Fruit fly (Drosophila melanogaster): ENCODE results near the gene Hyls1.

Gene Hyls1

DNA sequence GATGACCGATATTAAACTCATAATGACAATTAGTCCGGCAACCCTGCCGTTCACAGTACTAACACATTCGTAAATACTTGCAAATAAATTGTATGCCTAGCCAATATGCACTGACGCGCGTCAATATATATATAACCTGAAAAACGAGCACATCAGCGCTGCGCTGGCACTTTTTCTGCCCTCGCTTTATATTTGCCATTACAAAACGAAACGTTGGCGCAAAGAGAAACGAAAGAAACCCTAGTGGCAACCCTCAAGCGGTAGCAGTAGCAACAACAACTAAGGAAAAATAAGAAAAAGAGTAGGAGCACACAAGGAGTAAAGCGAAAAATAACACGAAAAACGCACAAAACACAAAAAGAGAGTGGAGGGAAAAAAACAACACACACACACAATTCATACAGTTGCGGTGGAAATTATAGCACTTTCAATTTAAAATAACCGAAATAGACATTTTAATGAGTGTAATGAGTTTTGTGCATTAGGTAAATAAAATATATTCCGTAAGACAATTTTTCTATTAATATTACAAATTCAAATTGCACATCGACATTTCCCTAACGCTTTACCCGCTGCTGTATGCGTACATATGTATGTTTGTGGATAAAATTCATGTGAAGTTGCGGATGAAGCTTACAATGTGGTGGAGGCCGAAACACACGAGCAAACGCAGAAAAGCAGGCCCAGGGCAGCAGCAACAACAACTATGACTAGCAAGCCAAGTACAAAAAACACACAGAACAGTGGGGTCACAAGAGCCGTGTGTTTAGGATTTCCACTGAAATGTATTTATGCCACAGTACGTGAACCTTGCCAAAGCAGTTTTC is 1.5 kb downstream of the Hyls1 start (continued):
- TF ChIP-seq crol (GFP tag; IDR thresholded peaks at IDR 0.05) = peak; percentile 87
- TF ChIP-seq mld (GFP tag; IDR thresholded peaks at IDR 0.05; ENCODE audit: partially characterized antibody) = no peak
- peak in 1 of 2 experiments; percentile 40 for TF ChIP-seq Trl (optimal IDR thresholded peaks at IDR 0.05)
- TF ChIP-seq Trl (GFP tag; optimal IDR thresholded peaks at IDR 0.05) = peak; percentile 98
- peak; percentile 90 for TF ChIP-seq Adf1 (GFP tag; IDR thresholded peaks at IDR 0.05)
- peak in 1 of 2 experiments; percentile 73 for TF ChIP-seq crp (GFP tag; optimal IDR thresholded peaks at IDR 0.05)
- TF ChIP-seq hkb (optimal IDR thresholded peaks at IDR 0.05) = no peak
- peak; percentile 100 for TF ChIP-seq hkb (GFP tag; IDR thresholded peaks at IDR 0.05)
- TF ChIP-seq CG13624 (GFP tag; optimal IDR thresholded peaks at IDR 0.05) = peak; percentile 99
- TF ChIP-seq lbe (GFP tag; optimal IDR thresholded peaks at IDR 0.05) = peak; percentile 97
- peak; percentile 95 for TF ChIP-seq Gsc (GFP tag; IDR thresholded peaks at IDR 0.05)
- peak; percentile 98 for TF ChIP-seq ttk (GFP tag; IDR thresholded peaks at IDR 0.05)
- TF ChIP-seq row (GFP tag; IDR thresholded peaks at IDR 0.05) = peak; percentile 100
- TF ChIP-seq pita (GFP tag; optimal IDR thresholded peaks at IDR 0.05) = no peak
- peak; percentile 98 for TF ChIP-seq Abd-B (GFP tag; optimal IDR thresholded peaks at IDR 0.05)
- TF ChIP-seq amos (GFP tag; IDR thresholded peaks at IDR 0.05; ENCODE audit: partially characterized antibody) = no peak; the same call in 1 of the 2 replicates
- peak; percentile 76 to 100 for TF ChIP-seq eve (GFP tag; optimal IDR thresholded peaks at IDR 0.05)
- TF ChIP-seq wor (GFP tag; IDR thresholded peaks at IDR 0.05) = peak; percentile 98
- peak; percentile 25 for TF ChIP-seq zf30C (GFP tag; optimal IDR thresholded peaks at IDR 0.05)
- peak; percentile 98 for TF ChIP-seq CG4617 (GFP tag; optimal IDR thresholded peaks at IDR 0.05; ENCODE audit: borderline replicate concordance)
- TF ChIP-seq unpg (GFP tag; optimal IDR thresholded peaks at IDR 0.05) = peak; percentile 99
- no peak for TF ChIP-seq vnd (GFP tag; IDR thresholded peaks at IDR 0.05; ENCODE audit: partially characterized antibody)
- peak; percentile 96 for TF ChIP-seq Lim3 (GFP tag; IDR thresholded peaks at IDR 0.05)
- peak; percentile 99 for TF ChIP-seq CG13775 (GFP tag; optimal IDR thresholded peaks at IDR 0.05)
- peak; percentile 99 for TF ChIP-seq so (GFP tag; IDR thresholded peaks at IDR 0.05)
- TF ChIP-seq Jarid2 (GFP tag; optimal IDR thresholded peaks at IDR 0.05) = peak; percentile 95
- peak; percentile 96 for TF ChIP-seq CG31224 (GFP tag; IDR thresholded peaks at IDR 0.05)
- peak; percentile 99 for TF ChIP-seq dpn (GFP tag; optimal IDR thresholded peaks at IDR 0.05)
- peak; percentile 99 for TF ChIP-seq HHEX (GFP tag; optimal IDR thresholded peaks at IDR 0.05)
- TF ChIP-seq stwl (tag; optimal IDR thresholded peaks at IDR 0.05) = peak; percentile 27
- peak; percentile 28 for TF ChIP-seq CG13287 (GFP tag; IDR thresholded peaks at IDR 0.05; ENCODE audit: partially characterized antibody)
- TF ChIP-seq Ravus (GFP tag; IDR thresholded peaks at IDR 0.05) = peak; percentile 96
- TF ChIP-seq fru (optimal IDR thresholded peaks at IDR 0.05) = no peak
- TF ChIP-seq CG13424 (tag; optimal IDR thresholded peaks at IDR 0.05) = peak; percentile 100
- peak; percentile 98 for TF ChIP-seq Rx (GFP tag; IDR thresholded peaks at IDR 0.05)
- TF ChIP-seq Kr (GFP tag; optimal IDR thresholded peaks at IDR 0.05) = peak; percentile 80
- peak; percentile 100 for TF ChIP-seq CG12659 (GFP tag; optimal IDR thresholded peaks at IDR 0.05)
- TF ChIP-seq toy (GFP tag; IDR thresholded peaks at IDR 0.05) = peak; percentile 97
- peak; percentile 98 for TF ChIP-seq CG4854 (GFP tag; optimal IDR thresholded peaks at IDR 0.05)
- TF ChIP-seq CG10959 (GFP tag; IDR thresholded peaks at IDR 0.05) = peak; percentile 98
- TF ChIP-seq CG32767 (GFP tag; IDR thresholded peaks at IDR 0.05) = peak; percentile 99
- TF ChIP-seq CG16863 (GFP tag; optimal IDR thresholded peaks at IDR 0.05) = peak; percentile 98
- peak; percentile 20 for TF ChIP-seq gfzf (GFP tag; optimal IDR thresholded peaks at IDR 0.05)
- TF ChIP-seq pnt (GFP tag; optimal IDR thresholded peaks at IDR 0.05) = peak; percentile 97
- TF ChIP-seq CG18599 (GFP tag; optimal IDR thresholded peaks at IDR 0.05) = peak; percentile 100
- TF ChIP-seq Hmr (GFP tag; optimal IDR thresholded peaks at IDR 0.05) = peak; percentile 99
- peak; percentile 98 for TF ChIP-seq CG10462 (GFP tag; optimal IDR thresholded peaks at IDR 0.05)
- TF ChIP-seq NC2α (GFP tag; optimal IDR thresholded peaks at IDR 0.05) = peak; percentile 95
- TF ChIP-seq Dek (tag; optimal IDR thresholded peaks at IDR 0.05) = peak; percentile 99
